Fruit fly (Drosophila melanogaster) Kc167 (cell line): ENCODE results near the gene CG13385.

ENCODE experiments used
- Myc ChIP-seq: fragments of >200 bp; optimal IDR thresholded peaks from 2 replicates; lab custom pipeline; 2017; ENCODE audit warnings: missing external identifiers
- Sin3A ChIP-seq: fragments of >200 bp; optimal IDR thresholded peaks from 2 replicates; lab custom pipeline; 2018; ENCODE audit warnings: missing external identifiers
- h ChIP-seq: fragments of >200 bp; optimal IDR thresholded peaks from 3 replicates; lab custom pipeline; 2018; ENCODE audit warnings: missing external identifiers

dm6 chr2L:8414887-8415883 is 18.7 kb downstream of the CG13385 start, which contains the start of the genes CG13398 and Akap200:
- TF ChIP-seq h (lab: Kevin White, UChicago), result no peak
- TF ChIP-seq Myc (lab: Kevin White, UChicago), result no peak
- no peak for TF ChIP-seq Sin3A (lab: Kevin White, UChicago)
